Worm (Caenorhabditis elegans) whole organism, L2 larva: ENCODE results near the gene R12B2.7.

Experiments
- C34F6.9 ChIP-seq: fragments of 150-350 bp; optimal IDR thresholded peaks from 2 replicates; lab custom pipeline; 2014; ENCODE audit warnings: missing biosample characterization, missing genetic modification characterization
- F13H6.1 ChIP-seq: sonication (generic microtip); optimal IDR thresholded peaks from 2 replicates; lab custom pipeline; 2016; ENCODE audit warnings: missing genetic modification characterization, missing compliant biosample characterization
- R02D3.7 ChIP-seq: fragments of 150-350 bp; optimal IDR thresholded peaks from 2 replicates; lab custom pipeline; 2014; ENCODE audit warnings: missing biosample characterization, missing genetic modification characterization
- Y55F3AM.14 ChIP-seq: fragments of 200-800 bp; sonication (Bioruptor generic); optimal IDR thresholded peaks from 2 replicates; lab custom pipeline; 2018; ENCODE audit warnings: mild to moderate bottlenecking, missing genetic modification characterization, missing compliant biosample characterization
- alr-1 ChIP-seq: fragments of 150-350 bp; optimal IDR thresholded peaks from 2 replicates; lab custom pipeline; 2014; ENCODE audit warnings: missing biosample characterization, missing genetic modification characterization
- aly-2 ChIP-seq: fragments of 150-350 bp; optimal IDR thresholded peaks from 2 replicates; lab custom pipeline; 2014; ENCODE audit warnings: missing biosample characterization, missing genetic modification characterization
- ama-1 ChIP-seq: fragments of 150-350 bp; optimal IDR thresholded peaks from 2 replicates; lab custom pipeline; 2018; ENCODE audit warnings: inconsistent platforms
- blmp-1 ChIP-seq: sonication (generic microtip); optimal IDR thresholded peaks from 2 replicates; lab custom pipeline; 2017; ENCODE audit warnings: missing genetic modification characterization, mild to moderate bottlenecking, missing compliant biosample characterization, antibody characterized with exemption, moderate library complexity; ENCODE audit not compliant: insufficient read depth
- ceh-16 ChIP-seq: fragments of 150-350 bp; optimal IDR thresholded peaks from 2 replicates; lab custom pipeline; 2014; ENCODE audit warnings: missing biosample characterization, missing genetic modification characterization
- crh-2 ChIP-seq: sonication (generic microtip); optimal IDR thresholded peaks from 2 replicates; lab custom pipeline; 2017; ENCODE audit warnings: missing biosample characterization, missing genetic modification characterization
- elt-1 ChIP-seq: fragments of 150-350 bp; optimal IDR thresholded peaks from 2 replicates; lab custom pipeline; 2014; ENCODE audit warnings: missing biosample characterization, missing genetic modification characterization
- elt-3 ChIP-seq: sonication (generic microtip); optimal IDR thresholded peaks from 2 replicates; lab custom pipeline; 2017; ENCODE audit warnings: missing biosample characterization, missing genetic modification characterization
- fos-1 ChIP-seq: fragments of 150-350 bp; optimal IDR thresholded peaks from 2 replicates; lab custom pipeline; 2014; ENCODE audit warnings: missing biosample characterization, missing genetic modification characterization
- gmeb-1 ChIP-seq: fragments of 150-350 bp; optimal IDR thresholded peaks from 2 replicates; lab custom pipeline; 2014; ENCODE audit warnings: missing biosample characterization, missing genetic modification characterization
- lin-13 ChIP-seq: fragments of 150-350 bp; optimal IDR thresholded peaks from 2 replicates; lab custom pipeline; 2014; ENCODE audit warnings: missing biosample characterization, missing genetic modification reagents, missing genetic modification characterization
- lin-39 ChIP-seq: fragments of 150-350 bp; optimal IDR thresholded peaks from 2 replicates; lab custom pipeline; 2014; ENCODE audit warnings: missing biosample characterization, missing genetic modification reagents, missing genetic modification characterization
- lsy-2 ChIP-seq, 2 experiments: fragments of 150-350 bp in 1 of 2; sonication (generic microtip) in 1 of 2; optimal IDR thresholded peaks; 2 replicates each; lab custom pipeline; 2014 to 2017; ENCODE audit warnings: missing biosample characterization in 2 of 2, missing genetic modification characterization in 2 of 2
- mbf-1 ChIP-seq: sonication (generic microtip); optimal IDR thresholded peaks from 2 replicates; lab custom pipeline; 2017; ENCODE audit warnings: missing biosample characterization, missing genetic modification characterization
- mdl-1 ChIP-seq, 2 experiments: fragments of 150-350 bp in 1 of 2; sonication (generic microtip) in 1 of 2; optimal IDR thresholded peaks; 2 replicates each; lab custom pipeline; 2017; ENCODE audit warnings: missing biosample characterization in 2 of 2, missing genetic modification characterization in 2 of 2
- nhr-10 ChIP-seq: sonication (generic microtip); optimal IDR thresholded peaks from 2 replicates; lab custom pipeline; 2017; ENCODE audit warnings: missing biosample characterization, missing genetic modification characterization
- nhr-11 ChIP-seq: fragments of 150-350 bp; optimal IDR thresholded peaks from 2 replicates; lab custom pipeline; 2014; ENCODE audit warnings: missing biosample characterization, missing genetic modification characterization
- nhr-12 ChIP-seq: fragments of 150-350 bp; optimal IDR thresholded peaks from 2 replicates; lab custom pipeline; 2014; ENCODE audit warnings: missing biosample characterization, missing genetic modification characterization
- nhr-23 ChIP-seq: fragments of 150-350 bp; optimal IDR thresholded peaks from 2 replicates; lab custom pipeline; 2014; ENCODE audit warnings: missing biosample characterization, missing genetic modification reagents, missing genetic modification characterization
- nhr-237 ChIP-seq: fragments of 150-350 bp; optimal IDR thresholded peaks from 2 replicates; lab custom pipeline; 2014; ENCODE audit warnings: missing biosample characterization, missing genetic modification characterization
- nhr-25 ChIP-seq: fragments of 150-350 bp; sonication (generic microtip); optimal IDR thresholded peaks from 3 replicates; lab custom pipeline; 2014; ENCODE audit warnings: missing biosample characterization, missing genetic modification characterization
- nhr-6 ChIP-seq: fragments of 150-350 bp; optimal IDR thresholded peaks from 2 replicates; lab custom pipeline; 2014; ENCODE audit warnings: missing biosample characterization, missing genetic modification characterization
- nhr-77 ChIP-seq: fragments of 150-350 bp; optimal IDR thresholded peaks from 2 replicates; lab custom pipeline; 2014; ENCODE audit warnings: missing biosample characterization, missing genetic modification characterization
- peb-1 ChIP-seq: fragments of 150-350 bp; optimal IDR thresholded peaks from 2 replicates; lab custom pipeline; 2014; ENCODE audit warnings: missing biosample characterization, missing genetic modification characterization
- sem-4 ChIP-seq: fragments of 150-350 bp; optimal IDR thresholded peaks from 2 replicates; lab custom pipeline; 2014; ENCODE audit warnings: missing biosample characterization, missing genetic modification reagents, missing genetic modification characterization
- skn-1 ChIP-seq: sonication (generic microtip); optimal IDR thresholded peaks from 2 replicates; lab custom pipeline; 2017; ENCODE audit warnings: missing biosample characterization, missing genetic modification characterization
- sma-3 ChIP-seq: sonication (generic microtip); optimal IDR thresholded peaks from 2 replicates; lab custom pipeline; 2016; ENCODE audit warnings: missing genetic modification reagents, missing genetic modification characterization, missing compliant biosample characterization
- sma-9 ChIP-seq, 2 experiments: fragments of 150-350 bp in 1 of 2; sonication (generic microtip) in 1 of 2; optimal IDR thresholded peaks; 2 replicates each; lab custom pipeline; 2014 to 2016; ENCODE audit warnings: missing genetic modification characterization in 2 of 2, mild to moderate bottlenecking in 1 of 2, missing biosample characterization in 1 of 2, missing compliant biosample characterization in 1 of 2, missing genetic modification reagents in 1 of 2, moderate library complexity in 1 of 2
- snpc-4 ChIP-seq: fragments of 150-350 bp; optimal IDR thresholded peaks from 2 replicates; lab custom pipeline; 2014; ENCODE audit warnings: missing biosample characterization, missing genetic modification characterization
- unc-55 ChIP-seq: fragments of 150-350 bp; sonication (generic microtip); optimal IDR thresholded peaks from 3 replicates; lab custom pipeline; 2014; ENCODE audit warnings: missing biosample characterization, missing genetic modification reagents, missing genetic modification characterization
- unc-62 ChIP-seq: fragments of 150-350 bp; optimal IDR thresholded peaks from 2 replicates; lab custom pipeline; 2014; ENCODE audit warnings: missing biosample characterization, missing genetic modification reagents, missing genetic modification characterization
- zag-1 ChIP-seq: fragments of 150-350 bp; optimal IDR thresholded peaks from 2 replicates; lab custom pipeline; 2014; ENCODE audit warnings: missing biosample characterization, missing genetic modification characterization
- ztf-1 ChIP-seq: fragments of 200-800 bp; sonication (Bioruptor generic); conservative IDR thresholded peaks from 2 replicates; pipeline ENCODE4 v1.3.6; 2022; ENCODE audit warnings: missing genetic modification characterization, missing compliant biosample characterization
- ztf-11 ChIP-seq: sonication (generic microtip); optimal IDR thresholded peaks from 2 replicates; lab custom pipeline; 2017; ENCODE audit warnings: missing biosample characterization, missing genetic modification characterization
- ztf-4 ChIP-seq: fragments of 150-350 bp; optimal IDR thresholded peaks from 2 replicates; lab custom pipeline; 2014; ENCODE audit warnings: missing biosample characterization, missing genetic modification characterization

Gene R12B2.7

DNA sequence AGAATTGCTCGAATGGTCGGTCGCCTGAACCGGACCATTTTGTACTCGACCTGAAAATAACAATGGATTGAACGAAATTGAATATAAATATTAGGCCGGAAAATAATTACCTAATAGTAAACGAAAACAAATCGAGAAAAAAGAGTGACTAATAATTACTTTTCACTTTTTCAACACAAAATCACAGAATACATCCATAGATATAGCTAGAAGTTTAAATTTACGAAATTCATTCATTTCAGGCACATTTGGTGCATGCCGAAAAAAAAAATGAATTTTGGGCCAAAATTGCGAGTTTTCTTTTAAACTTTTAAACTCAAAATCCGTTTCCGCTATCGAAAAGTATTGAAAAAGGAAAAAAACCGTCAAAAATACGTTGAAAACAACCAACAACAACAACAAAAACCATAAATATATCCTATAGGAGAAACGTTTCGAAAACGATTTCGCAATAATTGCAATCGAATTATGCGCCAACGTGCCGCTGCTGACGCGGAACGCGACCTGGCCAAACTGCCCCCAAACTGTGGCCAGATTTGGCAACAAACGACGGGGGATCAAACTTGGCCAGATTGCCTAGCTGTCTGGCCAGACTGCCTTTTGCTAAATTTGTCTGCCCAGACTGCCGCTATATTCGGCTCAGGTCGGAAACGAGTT is 29.4 kb upstream of the R12B2.7 start, which contains the start of gene Y37B11A.3 (continued):
- TF ChIP-seq skn-1 (tag; lab: Kevin White, UChicago) (no peak), ama-1 (lab: Kevin White, UChicago) (no peak), Y55F3AM.14 (no peak), R02D3.7 (tag; lab: Kevin White, UChicago) (peak; percentile 35), gmeb-1 (tag; lab: Kevin White, UChicago) (peak; percentile 84), F13H6.1 (tag; lab: Kevin White, UChicago) (peak; percentile 61), peb-1 (tag; lab: Kevin White, UChicago) (no peak), alr-1 (tag; lab: Kevin White, UChicago) (no peak), unc-55 (peak; percentile 82), nhr-10 (tag; lab: Kevin White, UChicago) (no peak), crh-2 (tag; lab: Kevin White, UChicago) (peak; percentile 63), nhr-25 (tag; lab: Kevin White, UChicago) (peak; percentile 76), ztf-1 (GFP tag; lab: Robert Waterston, UW) (no peak), ztf-4 (tag; lab: Kevin White, UChicago) (peak; percentile 46), snpc-4 (tag; lab: Kevin White, UChicago) (peak; percentile 15), elt-3 (no peak), C34F6.9 (peak; percentile 84), fos-1 (peak; percentile 19), nhr-11 (tag; lab: Kevin White, UChicago) (no peak), lsy-2 (tag; optimal IDR thresholded peaks at IDR 0.05; lab: Kevin White, UChicago) (peak; percentile 81 to 83), sem-4 (peak; percentile 58), elt-1 (tag; lab: Kevin White, UChicago) (no peak), nhr-12 (tag; lab: Kevin White, UChicago) (no peak), nhr-237 (no peak), ztf-11 (no peak), nhr-23 (tag; lab: Kevin White, UChicago) (no peak), zag-1 (peak; percentile 23), mdl-1 (tag; optimal IDR thresholded peaks at IDR 0.05; lab: Kevin White, UChicago) (no peak)

- TF ChIP-seq lin-39 (tag; lab: Kevin White, UChicago): no peak
- TF ChIP-seq aly-2 (tag; lab: Kevin White, UChicago): no peak
- TF ChIP-seq sma-9 (GFP tag; optimal IDR thresholded peaks at IDR 0.05; lab: Kevin White, UChicago): no peak
- no peak for TF ChIP-seq sma-9 (tag; optimal IDR thresholded peaks at IDR 0.05; lab: Kevin White, UChicago)
- no peak for TF ChIP-seq nhr-25 (tag; lab: Kevin White, UChicago)
- TF ChIP-seq Y55F3AM.14: no peak
- no peak for TF ChIP-seq ztf-4 (tag; lab: Kevin White, UChicago)
- no peak for TF ChIP-seq alr-1 (tag; lab: Kevin White, UChicago)
- TF ChIP-seq nhr-10 (tag; lab: Kevin White, UChicago): no peak
- no peak for TF ChIP-seq elt-3
- TF ChIP-seq nhr-6 (tag; lab: Kevin White, UChicago): no peak
- TF ChIP-seq C34F6.9: no peak
- TF ChIP-seq lin-13 (GFP tag; lab: Kevin White, UChicago): no peak
- no peak for TF ChIP-seq skn-1 (tag; lab: Kevin White, UChicago)
- no peak for TF ChIP-seq nhr-23 (tag; lab: Kevin White, UChicago)
- TF ChIP-seq lsy-2 (tag; optimal IDR thresholded peaks at IDR 0.05; lab: Kevin White, UChicago): no peak
- no peak for TF ChIP-seq ceh-16 (tag; lab: Kevin White, UChicago)
- TF ChIP-seq sma-3 (GFP tag; lab: Kevin White, UChicago): no peak
- no peak for TF ChIP-seq sem-4
- TF ChIP-seq nhr-11 (tag; lab: Kevin White, UChicago): no peak
- TF ChIP-seq, all 48 proteins: peak for 0
Measured at ce11 chrIII:5790550-5790949, 24.3 kb upstream of the R12B2.7 start, which contains the start of gene rev-3. Gene rev-3 (minus strand): TSS chrIII:5790650.

ce11 chrIII:5794982-5795381 is 19.9 kb upstream of the R12B2.7 start:
- TF ChIP-seq sem-4 (no peak), alr-1 (tag; lab: Kevin White, UChicago) (no peak), nhr-12 (tag; lab: Kevin White, UChicago) (no peak), blmp-1 (no peak), nhr-23 (tag; lab: Kevin White, UChicago) (no peak), nhr-6 (tag; lab: Kevin White, UChicago) (no peak), gmeb-1 (tag; lab: Kevin White, UChicago) (no peak), nhr-77 (tag; lab: Kevin White, UChicago) (no peak), ztf-1 (GFP tag; lab: Robert Waterston, UW) (no peak), nhr-237 (no peak), nhr-10 (tag; lab: Kevin White, UChicago) (no peak), lsy-2 (tag; optimal IDR thresholded peaks at IDR 0.05; lab: Kevin White, UChicago) (no peak), skn-1 (tag; lab: Kevin White, UChicago) (no peak), unc-55 (no peak), unc-62 (no peak), zag-1 (no peak), ztf-4 (tag; lab: Kevin White, UChicago) (no peak), mbf-1 (tag; lab: Kevin White, UChicago) (no peak), sma-9 (GFP tag; optimal IDR thresholded peaks at IDR 0.05; lab: Kevin White, UChicago) (no peak), sma-9 (tag; optimal IDR thresholded peaks at IDR 0.05; lab: Kevin White, UChicago) (no peak), ceh-16 (tag; lab: Kevin White, UChicago) (no peak)
